Fruit fly (Drosophila melanogaster): ENCODE measurements around the gene tal-1A.
A peak's percentile ranks its signal among the peaks of the same experiment; 100 is the strongest.

Gene tal-1A

DNA sequence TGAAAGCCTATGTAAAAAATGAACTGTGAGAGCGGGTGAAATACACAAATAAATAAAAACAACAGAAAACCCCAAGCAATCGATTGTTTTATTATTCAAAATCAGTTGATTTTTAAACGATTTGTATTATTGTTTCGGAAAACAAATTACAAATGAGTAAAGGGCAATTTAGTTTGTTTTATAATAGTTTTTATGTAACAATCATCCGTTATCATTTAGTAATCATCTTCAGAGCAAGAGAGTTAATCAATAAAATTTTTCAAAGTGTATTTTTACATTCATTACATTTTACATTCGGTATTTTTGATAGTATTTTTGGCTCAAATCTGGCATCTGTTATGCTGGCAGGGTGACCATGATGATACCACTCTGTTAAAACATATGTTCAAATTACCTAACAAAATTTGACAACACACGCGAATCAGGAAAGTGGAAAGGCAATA, 33.6 kb upstream of the tal-1A start, which contains the start of the genes CG42375 and CG9288 (continued):
- TF ChIP-seq Elba2 (GFP tag; optimal IDR thresholded peaks at IDR 0.05) (no peak), psq (GFP tag; optimal IDR thresholded peaks at IDR 0.05) (no peak), CG16815 (GFP tag; optimal IDR thresholded peaks at IDR 0.05) (no peak), ara (GFP tag; IDR thresholded peaks at IDR 0.05) (no peak), NK7.1 (GFP tag; optimal IDR thresholded peaks at IDR 0.05) (peak; percentile 59), Taf1 (GFP tag; IDR thresholded peaks at IDR 0.05) (no peak), ranshi (GFP tag; IDR thresholded peaks at IDR 0.05) (peak; percentile 75), jing (GFP tag; optimal IDR thresholded peaks at IDR 0.05) (no peak), fd102C (GFP tag; optimal IDR thresholded peaks at IDR 0.05) (no peak), CG3838 (GFP tag; optimal IDR thresholded peaks at IDR 0.05) (no peak), jigr1 (GFP tag; IDR thresholded peaks at IDR 0.05) (0 out of 3 replicates have a peak, but pooled peaks have one; percentile 33), CG12659 (GFP tag; optimal IDR thresholded peaks at IDR 0.05) (peak; percentile 34), Usf (GFP tag; optimal IDR thresholded peaks at IDR 0.05) (no peak), Sin3A (optimal IDR thresholded peaks at IDR 0.05) (no peak), ab (GFP tag; optimal IDR thresholded peaks at IDR 0.05) (no peak), lab (GFP tag; optimal IDR thresholded peaks at IDR 0.05) (peak; percentile 84), Ada2b (GFP tag; IDR thresholded peaks at IDR 0.05) (peak; percentile 74), Hmr (GFP tag; optimal IDR thresholded peaks at IDR 0.05) (peak; percentile 61), Ssrp (tag; optimal IDR thresholded peaks at IDR 0.05) (no peak), CG18764 (GFP tag; optimal IDR thresholded peaks at IDR 0.05) (peak; percentile 59), CG10959 (GFP tag; IDR thresholded peaks at IDR 0.05) (peak; percentile 42; the same call in 1 of the 2 replicates), CG4707 (GFP tag; optimal IDR thresholded peaks at IDR 0.05) (no peak), Nf-YC (tag; optimal IDR thresholded peaks at IDR 0.05) (peak; percentile 30), CG6765 (GFP tag; optimal IDR thresholded peaks at IDR 0.05) (no peak), CG12299 (tag; optimal IDR thresholded peaks at IDR 0.05) (no peak), CG7928 (GFP tag; optimal IDR thresholded peaks at IDR 0.05) (no peak), hb (GFP tag; IDR thresholded peaks at IDR 0.05; ENCODE audit: partially characterized antibody) (no peak), CG17568 (GFP tag; optimal IDR thresholded peaks at IDR 0.05) (no peak), CG11093 (GFP tag; IDR thresholded peaks at IDR 0.05) (no peak), CG5245 (GFP tag; optimal IDR thresholded peaks at IDR 0.05) (peak; percentile 53), aop (GFP tag; IDR thresholded peaks at IDR 0.05) (no peak), CG15514 (GFP tag; optimal IDR thresholded peaks at IDR 0.05) (peak; percentile 55), Poxn (GFP tag; IDR thresholded peaks at IDR 0.05) (no peak), usp (GFP tag; optimal IDR thresholded peaks at IDR 0.05) (no peak), luna (GFP tag; optimal IDR thresholded peaks at IDR 0.05) (no peak), nau (GFP tag; optimal IDR thresholded peaks at IDR 0.05) (peak; percentile 35), disco-r (GFP tag; optimal IDR thresholded peaks at IDR 0.05) (peak; percentile 20), CG7357 (GFP tag; IDR thresholded peaks at IDR 0.05) (0 out of 3 replicates have a peak, but pooled peaks have one; percentile 46), pum (GFP tag; optimal IDR thresholded peaks at IDR 0.05) (peak; percentile 52), CG3281 (GFP tag; optimal IDR thresholded peaks at IDR 0.05) (peak; percentile 82), sqz (GFP tag; optimal IDR thresholded peaks at IDR 0.05) (no peak), ham (GFP tag; IDR thresholded peaks at IDR 0.05) (no peak), CG8924 (tag; optimal IDR thresholded peaks at IDR 0.05) (peak; percentile 60), bbx (GFP tag; IDR thresholded peaks at IDR 0.05; ENCODE audit: partially characterized antibody) (no peak), ssp (GFP tag; IDR thresholded peaks at IDR 0.05) (no peak), CG7839 (tag; optimal IDR thresholded peaks at IDR 0.05) (peak; percentile 85), Rfx (GFP tag; IDR thresholded peaks at IDR 0.05) (peak; percentile 38; the same call in 1 of the 2 replicates), fd3F (GFP tag; optimal IDR thresholded peaks at IDR 0.05) (no peak), seq (GFP tag; IDR thresholded peaks at IDR 0.05) (no peak), Asciz (GFP tag; optimal IDR thresholded peaks at IDR 0.05) (peak; percentile 70), CG4360 (GFP tag; IDR thresholded peaks at IDR 0.05) (no peak), fd96Cb (tag; optimal IDR thresholded peaks at IDR 0.05) (peak; percentile 83)

Measured in whole organism, embryonic.